Fruit fly (Drosophila melanogaster) whole organism, embryonic: Measurements from ENCODE around the gene sdt.

ENCODE experiments used
- Antp ChIP-seq: fragments of 200-800 bp; sonication (Bioruptor generic); optimal IDR thresholded peaks from 3 replicates; lab custom pipeline; 2016; ENCODE audit warnings: missing biosample characterization, missing genetic modification characterization
- Awh ChIP-seq: fragments of 200-800 bp; sonication (Bioruptor generic); IDR thresholded peaks from 2 replicates; pipeline ENCODE4, ENCODE4 v1.3.6; 2022; ENCODE audit warnings: missing biosample characterization, missing genetic modification characterization
- Bteb2 ChIP-seq: fragments of 200-800 bp; sonication (Bioruptor generic); optimal IDR thresholded peaks from 2 replicates; lab custom pipeline; 2016; ENCODE audit warnings: missing biosample characterization, missing genetic modification characterization
- CG10366 ChIP-seq: fragments of 200-800 bp; sonication (Bioruptor generic); IDR thresholded peaks from 2 replicates; pipeline ENCODE4 v1.3.6; 2022; ENCODE audit warnings: missing biosample characterization, missing genetic modification characterization
- CG10979 ChIP-seq: fragments of 200-800 bp; sonication (Bioruptor generic); optimal IDR thresholded peaks from 2 replicates; lab custom pipeline; 2018; ENCODE audit warnings: missing biosample characterization, mild to moderate bottlenecking, missing genetic modification characterization, moderate library complexity
- CG13424 ChIP-seq: fragments of 200-800 bp; sonication (Bioruptor generic); optimal IDR thresholded peaks from 2 replicates; lab custom pipeline; 2019; ENCODE audit warnings: missing biosample characterization, mild to moderate bottlenecking, missing genetic modification characterization, moderate library complexity
- CG14441 ChIP-seq: fragments of 200-800 bp; sonication (Bioruptor generic); IDR thresholded peaks from 2 replicates; pipeline ENCODE4 v1.3.6; 2022; ENCODE audit warnings: missing biosample characterization, missing genetic modification characterization
- CG16813 ChIP-seq: fragments of 200-800 bp; sonication (Bioruptor generic); IDR thresholded peaks from 3 replicates; pipeline ENCODE4 v1.3.6; 2022; ENCODE audit warnings: missing biosample characterization, missing genetic modification characterization; ENCODE audit not compliant: partially characterized antibody
- CG18262 ChIP-seq: fragments of 200-800 bp; optimal IDR thresholded peaks from 3 replicates; lab custom pipeline; 2019; ENCODE audit warnings: missing biosample characterization, mild to moderate bottlenecking, missing genetic modification characterization, moderate library complexity
- CG1832 ChIP-seq: fragments of 200-800 bp; sonication (Bioruptor generic); optimal IDR thresholded peaks from 2 replicates; lab custom pipeline; 2017; ENCODE audit warnings: missing biosample characterization, mild to moderate bottlenecking, missing genetic modification characterization, inconsistent platforms
- CG18764 ChIP-seq: fragments of 200-800 bp; sonication (Bioruptor generic); optimal IDR thresholded peaks from 3 replicates; lab custom pipeline; 2016; ENCODE audit warnings: missing biosample characterization, missing genetic modification characterization
- CG34422 ChIP-seq: fragments of 200-800 bp; sonication (Bioruptor generic); IDR thresholded peaks from 3 replicates; pipeline ENCODE4 v1.3.6; 2022; ENCODE audit warnings: missing biosample characterization, missing genetic modification characterization
- CG4617 ChIP-seq: fragments of 200-800 bp; sonication (Bioruptor generic); optimal IDR thresholded peaks from 3 replicates; lab custom pipeline; 2016; ENCODE audit warnings: missing biosample characterization, missing genetic modification characterization, borderline replicate concordance
- CG5953 ChIP-seq: fragments of 200-800 bp; sonication (Bioruptor generic); IDR thresholded peaks from 2 replicates; pipeline ENCODE4 v1.3.6; 2022; ENCODE audit warnings: missing biosample characterization, missing genetic modification characterization
- CG6654 ChIP-seq: fragments of 200-800 bp; sonication (Bioruptor generic); optimal IDR thresholded peaks from 2 replicates; lab custom pipeline; 2017; ENCODE audit warnings: missing biosample characterization, mild to moderate bottlenecking, missing genetic modification characterization
- CG6683 ChIP-seq: fragments of 200-800 bp; sonication (Bioruptor generic); optimal IDR thresholded peaks from 2 replicates; lab custom pipeline; 2017; ENCODE audit warnings: missing biosample characterization, mild to moderate bottlenecking, missing genetic modification characterization, missing genetic modification reagents
- CG6854 ChIP-seq: fragments of 200-800 bp; sonication (Bioruptor generic); optimal IDR thresholded peaks from 3 replicates; lab custom pipeline; 2017; ENCODE audit warnings: missing biosample characterization, mild to moderate bottlenecking, missing genetic modification characterization
- CG7839 ChIP-seq: fragments of 200-800 bp; sonication (Bioruptor generic); optimal IDR thresholded peaks from 3 replicates; lab custom pipeline; 2018; ENCODE audit warnings: missing biosample characterization, mild to moderate bottlenecking, missing genetic modification characterization, moderate library complexity
- CG7963 ChIP-seq: fragments of 200-800 bp; sonication (Bioruptor generic); IDR thresholded peaks from 3 replicates; pipeline ENCODE4 v1.3.6; 2022; ENCODE audit warnings: missing biosample characterization, missing genetic modification characterization; ENCODE audit not compliant: partially characterized antibody
- CG8359 ChIP-seq: fragments of 200-800 bp; sonication (Bioruptor generic); optimal IDR thresholded peaks from 2 replicates; lab custom pipeline; 2017; ENCODE audit warnings: missing biosample characterization, mild to moderate bottlenecking, missing genetic modification characterization, borderline replicate concordance
- CG8478 ChIP-seq: fragments of >200 bp; optimal IDR thresholded peaks from 2 replicates; lab custom pipeline; 2018
- CG9609 ChIP-seq: fragments of 200-800 bp; sonication (Bioruptor generic); optimal IDR thresholded peaks from 3 replicates; lab custom pipeline; 2016; ENCODE audit warnings: missing biosample characterization, missing genetic modification characterization
- CG9932 ChIP-seq: fragments of 200-800 bp; sonication (Bioruptor generic); IDR thresholded peaks from 2 replicates; pipeline ENCODE4 v1.3.6; 2022; ENCODE audit warnings: missing biosample characterization, missing genetic modification characterization
- Dek ChIP-seq: fragments of 200-800 bp; sonication (Bioruptor generic); optimal IDR thresholded peaks from 3 replicates; lab custom pipeline; 2019; ENCODE audit warnings: missing biosample characterization, mild to moderate bottlenecking, missing genetic modification characterization, moderate library complexity
- Dip2 ChIP-seq: fragments of 200-800 bp; sonication (Bioruptor generic); IDR thresholded peaks from 2 replicates; pipeline ENCODE4 v1.3.6; 2022; ENCODE audit warnings: missing biosample characterization, missing genetic modification characterization
- Doc2 ChIP-seq: fragments of 200-800 bp; sonication (Bioruptor generic); IDR thresholded peaks from 2 replicates; pipeline ENCODE4 v1.3.6; 2022; ENCODE audit warnings: missing biosample characterization, missing genetic modification characterization
- Drgx ChIP-seq: fragments of 200-800 bp; sonication (Bioruptor generic); IDR thresholded peaks from 2 replicates; pipeline ENCODE4 v1.3.6; 2022; ENCODE audit warnings: missing biosample characterization, missing genetic modification characterization
- Ets65A ChIP-seq: fragments of 200-800 bp; sonication (Bioruptor generic); peaks from one replicate; lab custom pipeline; 2016; ENCODE audit warnings: missing biosample characterization, missing genetic modification characterization
- Gsc ChIP-seq: fragments of 200-800 bp; sonication (Bioruptor generic); IDR thresholded peaks from 2 replicates; pipeline ENCODE4 v1.3.6; 2022; ENCODE audit warnings: missing biosample characterization, missing genetic modification characterization
- HLH54F ChIP-seq: fragments of 200-800 bp; sonication (Bioruptor generic); optimal IDR thresholded peaks from 3 replicates; lab custom pipeline; 2016; ENCODE audit warnings: missing biosample characterization, missing genetic modification characterization
- HmgD ChIP-seq: fragments of 200-800 bp; sonication (Bioruptor generic); optimal IDR thresholded peaks from 3 replicates; lab custom pipeline; 2016; ENCODE audit warnings: missing biosample characterization, missing genetic modification characterization
- Hr3 ChIP-seq: fragments of 200-800 bp; sonication (Bioruptor generic); optimal IDR thresholded peaks from 3 replicates; lab custom pipeline; 2016; ENCODE audit warnings: missing biosample characterization, missing genetic modification characterization
- Hr39 ChIP-seq: fragments of >200 bp; optimal IDR thresholded peaks from 2 replicates; lab custom pipeline; 2017
- MESR4 ChIP-seq: fragments of 200-800 bp; sonication (Bioruptor generic); optimal IDR thresholded peaks from 2 replicates; lab custom pipeline; 2018; ENCODE audit warnings: missing biosample characterization, mild to moderate bottlenecking, missing genetic modification characterization, moderate library complexity
- Myb ChIP-seq: fragments of 200-800 bp; sonication (Bioruptor generic); optimal IDR thresholded peaks from 2 replicates; lab custom pipeline; 2016; ENCODE audit warnings: missing biosample characterization, missing genetic modification characterization
- Nf-YC ChIP-seq: fragments of 200-800 bp; optimal IDR thresholded peaks from 3 replicates; lab custom pipeline; 2019; ENCODE audit warnings: missing biosample characterization, mild to moderate bottlenecking, missing genetic modification characterization, moderate library complexity
- Xbp1 ChIP-seq: fragments of 200-800 bp; sonication (Bioruptor generic); optimal IDR thresholded peaks from 3 replicates; lab custom pipeline; 2016; ENCODE audit warnings: missing biosample characterization, mild to moderate bottlenecking, missing genetic modification characterization
- dmrt99B ChIP-seq: fragments of 200-800 bp; sonication (Bioruptor generic); optimal IDR thresholded peaks from 2 replicates; lab custom pipeline; 2018; ENCODE audit warnings: missing biosample characterization, mild to moderate bottlenecking, missing genetic modification characterization, moderate library complexity
- dpn ChIP-seq, 2 experiments: fragments of 200-800 bp; sonication (Bioruptor generic); optimal IDR thresholded peaks; 3 replicates each; lab custom pipeline; 2016; ENCODE audit warnings: missing biosample characterization in 2 of 2, missing genetic modification characterization in 2 of 2
- exex ChIP-seq: fragments of 200-800 bp; sonication (Bioruptor generic); optimal IDR thresholded peaks from 4 replicates; lab custom pipeline; 2018; ENCODE audit warnings: missing biosample characterization, mild to moderate bottlenecking, missing genetic modification characterization, moderate library complexity
- fu2 ChIP-seq: fragments of 200-800 bp; sonication (Bioruptor generic); optimal IDR thresholded peaks from 2 replicates; lab custom pipeline; 2016; ENCODE audit warnings: missing biosample characterization, missing genetic modification characterization
- gce ChIP-seq: fragments of 200-800 bp; sonication (Bioruptor generic); IDR thresholded peaks from 3 replicates; pipeline ENCODE4 v1.3.6; 2022; ENCODE audit warnings: missing biosample characterization, missing genetic modification characterization
- knrl ChIP-seq: fragments of 200-800 bp; sonication (Bioruptor generic); IDR thresholded peaks from 3 replicates; pipeline ENCODE4 v1.3.6; 2022; ENCODE audit warnings: missing biosample characterization, missing genetic modification characterization; ENCODE audit not compliant: partially characterized antibody
- mld ChIP-seq: fragments of 200-800 bp; sonication (Bioruptor generic); IDR thresholded peaks from 3 replicates; pipeline ENCODE4 v1.3.6; 2022; ENCODE audit warnings: missing biosample characterization, missing genetic modification characterization; ENCODE audit not compliant: partially characterized antibody
- odd ChIP-seq: fragments of 200-800 bp; sonication (Bioruptor generic); optimal IDR thresholded peaks from 2 replicates; lab custom pipeline; 2017; ENCODE audit warnings: missing biosample characterization, mild to moderate bottlenecking, missing genetic modification characterization
- run ChIP-seq: fragments of 200-800 bp; sonication (Bioruptor generic); optimal IDR thresholded peaks from 3 replicates; lab custom pipeline; 2018; ENCODE audit warnings: missing biosample characterization, mild to moderate bottlenecking, missing genetic modification characterization
- tll ChIP-seq, 2 experiments: fragments of 200-800 bp in 1 of 2; fragments of >200 bp in 1 of 2; sonication (Bioruptor generic) in 1 of 2; optimal IDR thresholded peaks; 2 replicates each; lab custom pipeline; 2017 to 2019; ENCODE audit warnings: missing biosample characterization in 2 of 2, missing genetic modification characterization in 2 of 2, mild to moderate bottlenecking in 1 of 2, moderate library complexity in 1 of 2
- ttk ChIP-seq: fragments of 200-800 bp; sonication (Bioruptor generic); IDR thresholded peaks from 2 replicates; pipeline ENCODE4 v2.1.2; 2022; ENCODE audit warnings: missing biosample characterization, missing genetic modification characterization
- twi ChIP-seq: fragments of 200-800 bp; optimal IDR thresholded peaks from 2 replicates; lab custom pipeline; 2019; ENCODE audit warnings: missing biosample characterization, mild to moderate bottlenecking, missing genetic modification characterization, moderate library complexity
- wek ChIP-seq: fragments of 200-800 bp; sonication (Bioruptor generic); optimal IDR thresholded peaks from 3 replicates; lab custom pipeline; 2018; ENCODE audit warnings: missing biosample characterization, mild to moderate bottlenecking, missing genetic modification characterization, moderate library complexity

Gene sdt

DNA sequence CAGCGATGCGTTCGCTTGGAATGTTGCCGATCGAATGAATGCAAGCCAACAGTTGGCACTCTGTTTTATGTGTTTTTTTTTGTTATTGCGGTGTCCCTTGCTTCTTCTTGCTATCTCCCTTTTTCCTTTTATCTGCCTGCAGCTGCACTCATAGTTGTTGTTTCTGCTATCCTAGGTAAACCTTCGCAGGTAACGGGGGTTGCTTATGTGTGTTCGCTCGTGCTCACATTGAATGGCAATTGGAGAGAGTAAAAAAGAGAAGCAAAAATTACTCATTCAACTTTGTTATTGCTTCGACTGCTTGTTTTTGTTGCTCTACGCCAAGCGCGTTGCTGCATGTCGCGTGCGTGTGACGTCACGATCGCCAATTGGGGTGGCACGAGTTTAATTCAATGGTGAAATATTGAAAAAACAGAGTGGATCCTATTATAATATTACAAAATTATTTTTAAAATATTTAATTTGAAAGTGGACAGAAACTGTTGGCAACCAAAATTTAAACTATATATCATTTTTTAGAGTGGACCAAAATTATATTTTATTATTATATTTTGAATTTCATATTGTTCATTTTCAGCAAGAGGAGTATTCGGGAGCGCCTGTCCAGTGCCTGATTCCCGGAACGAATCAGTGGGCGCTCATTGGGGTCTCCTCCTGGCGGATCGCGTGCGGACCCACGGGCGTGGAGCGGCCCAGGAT, 93.2 kb downstream of the sdt start, which contains the start of gene Corp (continued):
- no peak for TF ChIP-seq tll (GFP tag; optimal IDR thresholded peaks at IDR 0.05; lab: Kevin White, UChicago)
- TF ChIP-seq fu2 (GFP tag; lab: Kevin White, UChicago): no peak
- TF ChIP-seq CG10979 (tag; lab: Kevin White, UChicago): peak; percentile 32
- TF ChIP-seq Myb (GFP tag; lab: Kevin White, UChicago): no peak
- peak; percentile 68 for TF ChIP-seq Drgx (GFP tag; lab: Robert Waterston, UW)
- 0 out of 2 replicates have a peak, but pooled peaks have one; percentile 11 for TF ChIP-seq Awh (GFP tag; lab: Robert Waterston, UW)
- no peak for TF ChIP-seq twi (tag; lab: Kevin White, UChicago)
- peak; percentile 34; the same call in 1 of the 2 replicates for TF ChIP-seq ttk (GFP tag; lab: Robert Waterston, UW)
- TF ChIP-seq CG8478 (lab: Kevin White, UChicago): no peak
- TF ChIP-seq knrl (GFP tag; lab: Robert Waterston, UW): no peak
- TF ChIP-seq CG7963 (GFP tag; lab: Robert Waterston, UW): no peak
- no peak for TF ChIP-seq CG8359 (GFP tag; lab: Kevin White, UChicago)
- TF ChIP-seq HLH54F (GFP tag; lab: Kevin White, UChicago): no peak
- TF ChIP-seq gce: no peak; the same call in 2 of the 3 replicates
- no peak for TF ChIP-seq exex (tag; lab: Kevin White, UChicago)
- TF ChIP-seq MESR4 (GFP tag; lab: Kevin White, UChicago): peak; percentile 2
- TF ChIP-seq dmrt99B (tag; lab: Kevin White, UChicago): peak; percentile 60
- no peak for TF ChIP-seq CG9932 (GFP tag; lab: Robert Waterston, UW)
- no peak for TF ChIP-seq CG16813 (GFP tag; lab: Robert Waterston, UW)
- no peak for TF ChIP-seq Hr39 (lab: Kevin White, UChicago)
- TF ChIP-seq CG10366: peak; percentile 38
- TF ChIP-seq Bteb2 (GFP tag; lab: Kevin White, UChicago): no peak
- TF ChIP-seq CG1832: no peak
- TF ChIP-seq CG6683 (GFP tag; lab: Kevin White, UChicago): no peak
- no peak for TF ChIP-seq Gsc (GFP tag; lab: Robert Waterston, UW)
- TF ChIP-seq CG7839 (tag; lab: Kevin White, UChicago): peak; percentile 38
- TF ChIP-seq Hr3 (GFP tag; lab: Kevin White, UChicago): no peak
- no peak for TF ChIP-seq run (tag; lab: Kevin White, UChicago)
- no peak for TF ChIP-seq CG4617 (GFP tag; lab: Kevin White, UChicago)
- peak; percentile 64 for TF ChIP-seq CG18262 (tag; lab: Kevin White, UChicago)
- no peak for TF ChIP-seq mld (GFP tag; lab: Robert Waterston, UW)
- TF ChIP-seq Xbp1 (GFP tag; lab: Kevin White, UChicago): no peak
- TF ChIP-seq Antp (GFP tag; lab: Kevin White, UChicago): no peak
- no peak for TF ChIP-seq Doc2 (GFP tag; lab: Robert Waterston, UW)
- TF ChIP-seq CG9609 (GFP tag; lab: Kevin White, UChicago): no peak
- TF ChIP-seq CG18764 (GFP tag; lab: Kevin White, UChicago): no peak
- no peak for TF ChIP-seq CG6854 (GFP tag; lab: Kevin White, UChicago)
- no peak for TF ChIP-seq Dip2 (GFP tag; lab: Robert Waterston, UW)
- no peak for TF ChIP-seq CG6654 (GFP tag; lab: Kevin White, UChicago)
- no peak for TF ChIP-seq HmgD (GFP tag; lab: Kevin White, UChicago)
- peak; percentile 3 for TF ChIP-seq Nf-YC (tag; lab: Kevin White, UChicago)
- 0 out of 2 replicates have a peak, but pooled peaks have one; percentile 21 for TF ChIP-seq CG14441
- peak; percentile 37 for TF ChIP-seq CG13424 (tag; lab: Kevin White, UChicago)
- no peak for TF ChIP-seq CG34422 (GFP tag; lab: Robert Waterston, UW)
- no peak for TF ChIP-seq CG5953 (GFP tag; lab: Robert Waterston, UW)
- peak; percentile 40 for TF ChIP-seq odd (GFP tag; lab: Kevin White, UChicago)
- no peak for TF ChIP-seq Dek (tag; lab: Kevin White, UChicago)
- peak; percentile 71 for TF ChIP-seq Ets65A
- TF ChIP-seq wek (GFP tag; lab: Kevin White, UChicago): no peak
- peak in 1 of 2 experiments; percentile 24 for TF ChIP-seq dpn (GFP tag; optimal IDR thresholded peaks at IDR 0.05; lab: Kevin White, UChicago)
